Fruit fly (Drosophila melanogaster) whole organism, adult: Measurements from ENCODE around the gene Schip1.

Experiments used
- CG11617 ChIP-seq: fragments of 200-800 bp; sonication (Bioruptor generic); optimal IDR thresholded peaks from 2 replicates; lab custom pipeline; 2017; ENCODE audit warnings: mild to moderate bottlenecking, missing biosample characterization, missing genetic modification reagents, missing genetic modification characterization
- CG12768 ChIP-seq: fragments of 200-800 bp; sonication (Bioruptor generic); optimal IDR thresholded peaks from 2 replicates; lab custom pipeline; 2017; ENCODE audit warnings: missing biosample characterization, missing genetic modification characterization, mild to moderate bottlenecking, moderate library complexity, missing genetic modification reagents
- CG14711 ChIP-seq: fragments of 200-800 bp; sonication (Bioruptor generic); optimal IDR thresholded peaks from 2 replicates; lab custom pipeline; 2018; ENCODE audit warnings: missing biosample characterization, mild to moderate bottlenecking, missing genetic modification characterization, moderate library complexity
- CG1620 ChIP-seq: fragments of 200-800 bp; sonication (Bioruptor generic); optimal IDR thresholded peaks from 2 replicates; lab custom pipeline; 2016; ENCODE audit warnings: missing biosample characterization, missing genetic modification characterization
- CG33017 ChIP-seq: fragments of 200-800 bp; sonication (Bioruptor generic); optimal IDR thresholded peaks from 2 replicates; lab custom pipeline; 2018; ENCODE audit warnings: missing biosample characterization, mild to moderate bottlenecking, missing genetic modification characterization, moderate library complexity
- CG5204 ChIP-seq: fragments of 200-800 bp; sonication (Bioruptor generic); optimal IDR thresholded peaks from 2 replicates; lab custom pipeline; 2016; ENCODE audit warnings: missing biosample characterization, missing genetic modification characterization
- CG7045 ChIP-seq: fragments of 200-800 bp; sonication (Bioruptor generic); optimal IDR thresholded peaks from 2 replicates; lab custom pipeline; 2017; ENCODE audit warnings: missing biosample characterization, mild to moderate bottlenecking, missing genetic modification characterization
- CG7101 ChIP-seq: fragments of 200-800 bp; sonication (Bioruptor generic); optimal IDR thresholded peaks from 2 replicates; lab custom pipeline; 2018; ENCODE audit warnings: missing biosample characterization, mild to moderate bottlenecking, missing genetic modification characterization, moderate library complexity
- Clk ChIP-seq: fragments of 200-800 bp; sonication (Bioruptor generic); optimal IDR thresholded peaks from 2 replicates; lab custom pipeline; 2017; ENCODE audit warnings: missing biosample characterization, missing genetic modification characterization
- Crg-1 ChIP-seq: fragments of 200-800 bp; sonication (Bioruptor generic); optimal IDR thresholded peaks from 2 replicates; lab custom pipeline; 2016; ENCODE audit warnings: missing biosample characterization, missing genetic modification characterization
- Hr96 ChIP-seq: fragments of 200-800 bp; sonication (Bioruptor generic); optimal IDR thresholded peaks from 2 replicates; lab custom pipeline; 2016; ENCODE audit warnings: missing biosample characterization, missing genetic modification characterization
- Mnt ChIP-seq: fragments of 200-800 bp; sonication (Bioruptor generic); optimal IDR thresholded peaks from 2 replicates; lab custom pipeline; 2016; ENCODE audit warnings: missing biosample characterization, mild to moderate bottlenecking, missing genetic modification characterization
- bab1 ChIP-seq: fragments of 200-800 bp; sonication (Bioruptor generic); optimal IDR thresholded peaks from 3 replicates; lab custom pipeline; 2019; ENCODE audit warnings: missing biosample characterization, mild to moderate bottlenecking, missing genetic modification characterization, moderate library complexity
- cic ChIP-seq: fragments of 200-800 bp; sonication (Bioruptor generic); optimal IDR thresholded peaks from 2 replicates; lab custom pipeline; 2017; ENCODE audit warnings: missing biosample characterization, mild to moderate bottlenecking, missing genetic modification characterization, moderate library complexity
- cnc ChIP-seq, 2 experiments: fragments of >200 bp; optimal IDR thresholded peaks; 2 replicates each; lab custom pipeline; 2017
- kay ChIP-seq: fragments of 200-800 bp; sonication (Bioruptor generic); peaks from one replicate; lab custom pipeline; 2016; ENCODE audit warnings: missing biosample characterization, missing genetic modification characterization, borderline replicate concordance
- ovo ChIP-seq: fragments of 200-800 bp; sonication (Bioruptor generic); optimal IDR thresholded peaks from 2 replicates; lab custom pipeline; 2016; ENCODE audit warnings: missing biosample characterization, missing genetic modification characterization
- pad ChIP-seq: fragments of 200-800 bp; sonication (Bioruptor generic); optimal IDR thresholded peaks from 3 replicates; lab custom pipeline; 2017; ENCODE audit warnings: missing biosample characterization, missing genetic modification characterization, mild to moderate bottlenecking, moderate library complexity, missing genetic modification reagents
- tj ChIP-seq: fragments of 200-800 bp; sonication (Bioruptor generic); optimal IDR thresholded peaks from 3 replicates; lab custom pipeline; 2017; ENCODE audit warnings: missing biosample characterization, mild to moderate bottlenecking, missing genetic modification characterization, moderate library complexity
- toe ChIP-seq: fragments of 200-800 bp; sonication (Bioruptor generic); optimal IDR thresholded peaks from 2 replicates; lab custom pipeline; 2016; ENCODE audit warnings: missing biosample characterization, missing genetic modification characterization

Schip1 gene

dm6 chr2L:10334854-10335277 is 4.0 kb upstream of the Schip1 start:
- TF ChIP-seq Mnt (GFP tag; lab: Kevin White, UChicago) = peak; percentile 85
- TF ChIP-seq CG14711 = peak; percentile 43
- TF ChIP-seq bab1 (GFP tag; lab: Kevin White, UChicago) = peak; percentile 62
- TF ChIP-seq CG7045 (GFP tag; lab: Kevin White, UChicago) = peak; percentile 62
- TF ChIP-seq Hr96 = no peak
- peak; percentile 73 for TF ChIP-seq tj (GFP tag; lab: Kevin White, UChicago)
- TF ChIP-seq CG12768 (GFP tag; lab: Kevin White, UChicago) = peak; percentile 85
- peak; percentile 44 for TF ChIP-seq pad
- TF ChIP-seq kay (GFP tag; lab: Kevin White, UChicago) = peak; percentile 98
- no peak for TF ChIP-seq cnc (optimal IDR thresholded peaks at IDR 0.05; lab: Kevin White, UChicago)
- peak; percentile 55 for TF ChIP-seq CG7101
- peak; percentile 59 for TF ChIP-seq Clk (GFP tag; lab: Kevin White, UChicago)
- TF ChIP-seq toe (GFP tag; lab: Kevin White, UChicago) = no peak
- TF ChIP-seq CG5204 = no peak
- TF ChIP-seq Crg-1 (GFP tag; lab: Kevin White, UChicago) = peak; percentile 61
- TF ChIP-seq CG33017 (tag; lab: Kevin White, UChicago) = peak; percentile 56
- TF ChIP-seq ovo = peak; percentile 45
- TF ChIP-seq CG1620 (GFP tag; lab: Kevin White, UChicago) = peak; percentile 28
- TF ChIP-seq CG11617 (GFP tag; lab: Kevin White, UChicago) = peak; percentile 68
- TF ChIP-seq cic = peak; percentile 87

DNA sequence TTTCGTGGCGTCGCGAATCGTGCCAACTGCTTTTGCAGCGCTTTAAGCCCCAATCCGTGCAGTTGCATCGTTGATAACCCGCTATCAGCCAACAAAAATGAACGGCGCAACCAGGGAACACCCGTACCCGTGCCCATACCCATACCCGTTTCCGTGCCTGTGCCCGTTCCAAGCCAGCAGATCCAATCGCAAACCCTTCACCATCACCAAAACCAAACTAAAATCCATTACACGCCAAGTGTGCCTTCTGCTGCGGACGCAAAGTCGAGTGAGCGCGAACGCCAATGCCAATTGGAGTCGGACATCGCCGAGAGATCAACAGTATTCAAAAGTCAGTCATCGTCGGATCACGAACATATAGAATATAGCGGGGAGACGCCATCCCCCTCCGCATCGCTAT is 3.3 kb upstream of the Schip1 start:
- TF ChIP-seq bab1 (GFP tag; lab: Kevin White, UChicago) (no peak), CG1620 (GFP tag; lab: Kevin White, UChicago) (no peak), tj (GFP tag; lab: Kevin White, UChicago) (no peak), cic (no peak), CG7101 (no peak), Clk (GFP tag; lab: Kevin White, UChicago) (no peak), cnc (optimal IDR thresholded peaks at IDR 0.05; lab: Kevin White, UChicago) (no peak), toe (GFP tag; lab: Kevin White, UChicago) (no peak), CG7045 (GFP tag; lab: Kevin White, UChicago) (no peak), ovo (no peak), CG11617 (GFP tag; lab: Kevin White, UChicago) (no peak), CG14711 (no peak), CG12768 (GFP tag; lab: Kevin White, UChicago) (no peak), CG33017 (tag; lab: Kevin White, UChicago) (no peak), Mnt (GFP tag; lab: Kevin White, UChicago) (no peak), CG5204 (no peak), pad (no peak), kay (GFP tag; lab: Kevin White, UChicago) (no peak), Hr96 (no peak), Crg-1 (GFP tag; lab: Kevin White, UChicago) (no peak)

DNA sequence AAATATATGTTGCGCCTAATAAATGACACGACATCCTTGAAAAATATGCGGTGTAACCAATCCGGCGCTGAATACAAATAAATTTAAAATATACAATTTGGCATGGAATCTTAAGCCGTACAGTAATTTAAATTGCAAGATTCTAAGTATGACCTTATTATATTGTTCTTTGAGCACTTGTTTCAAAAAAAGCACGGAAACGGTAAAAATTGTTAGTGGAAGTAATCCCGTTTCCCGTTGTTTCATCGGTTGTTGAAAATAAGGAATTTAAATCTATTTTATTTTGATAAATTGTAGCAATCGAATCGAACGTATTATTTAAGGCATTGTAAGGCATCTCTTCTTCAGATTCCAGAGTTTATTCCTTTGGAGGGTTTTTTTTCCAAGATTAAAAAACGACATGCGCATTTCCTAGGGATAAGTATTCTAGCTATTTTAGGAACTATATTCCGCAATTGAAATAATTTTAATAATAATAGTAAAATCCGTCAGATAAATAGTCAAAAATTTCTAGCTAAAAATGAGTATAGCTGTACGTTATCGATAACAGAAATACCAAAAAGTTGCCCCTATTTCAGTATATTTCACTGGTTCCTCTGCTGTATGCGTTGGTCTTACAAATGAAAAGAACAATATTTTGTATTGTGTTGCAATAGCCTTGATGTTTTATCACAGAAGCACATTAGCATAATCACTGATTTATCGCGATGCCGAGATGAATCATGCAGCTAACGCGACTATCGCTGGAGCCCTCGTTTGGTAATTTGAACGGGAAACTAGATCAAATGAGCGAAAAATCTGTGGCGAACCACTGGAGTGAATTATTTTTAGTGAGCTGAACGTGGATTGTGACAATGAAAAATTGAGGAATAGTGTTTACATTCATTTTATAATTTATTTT is 2.4 kb upstream of the Schip1 start, which contains the start of gene GATAd:
TSS of gene GATAd (plus strand) at position 644 of the 901 bp plus-strand sequence.
- peak; percentile 30 for TF ChIP-seq CG33017 (tag; lab: Kevin White, UChicago)
- no peak for TF ChIP-seq Hr96
- TF ChIP-seq bab1 (GFP tag; lab: Kevin White, UChicago) = peak; percentile 41
- no peak for TF ChIP-seq Clk (GFP tag; lab: Kevin White, UChicago)
- TF ChIP-seq cic = no peak
- TF ChIP-seq CG14711 = no peak
- no peak for TF ChIP-seq toe (GFP tag; lab: Kevin White, UChicago)
- TF ChIP-seq CG5204 = no peak
- no peak for TF ChIP-seq tj (GFP tag; lab: Kevin White, UChicago)
- no peak for TF ChIP-seq ovo
- no peak for TF ChIP-seq CG11617 (GFP tag; lab: Kevin White, UChicago)
- TF ChIP-seq kay (GFP tag; lab: Kevin White, UChicago) = peak; percentile 98
- TF ChIP-seq cnc (optimal IDR thresholded peaks at IDR 0.05; lab: Kevin White, UChicago) = no peak
- TF ChIP-seq Crg-1 (GFP tag; lab: Kevin White, UChicago) = no peak
- no peak for TF ChIP-seq CG1620 (GFP tag; lab: Kevin White, UChicago)
- peak; percentile 38 for TF ChIP-seq pad
- no peak for TF ChIP-seq CG7045 (GFP tag; lab: Kevin White, UChicago)
- TF ChIP-seq CG12768 (GFP tag; lab: Kevin White, UChicago) = peak; percentile 15
- peak; percentile 8 for TF ChIP-seq CG7101
- peak; percentile 23 for TF ChIP-seq Mnt (GFP tag; lab: Kevin White, UChicago)

DNA sequence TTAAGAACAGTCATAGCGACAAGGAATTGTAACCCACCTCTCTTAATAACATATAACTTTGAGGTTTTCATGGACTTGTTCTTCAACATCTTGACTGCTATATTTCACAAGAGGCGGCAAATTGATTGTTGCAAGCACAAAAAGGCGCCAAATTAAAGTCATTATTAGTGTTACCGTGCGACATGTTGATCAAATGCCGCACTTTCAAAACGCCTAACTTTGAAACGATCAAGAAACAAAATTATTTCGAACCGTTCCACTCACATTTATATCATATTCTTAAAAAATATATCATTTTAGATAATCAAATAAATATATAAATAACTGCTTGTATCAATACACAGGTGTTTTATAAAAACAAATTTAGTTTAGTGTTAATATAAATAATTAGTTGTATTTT is 3.1 kb downstream of the Schip1 start, which contains the start of gene RnrL:
TSS of gene RnrL (minus strand) at position 154 of the 400 bp plus-strand sequence.
- TF ChIP-seq CG33017 (tag; lab: Kevin White, UChicago) = no peak
- TF ChIP-seq cic = no peak
- TF ChIP-seq kay (GFP tag; lab: Kevin White, UChicago) = peak; percentile 82
- TF ChIP-seq Mnt (GFP tag; lab: Kevin White, UChicago) = no peak

- TF ChIP-seq Hr96 = no peak
- no peak for TF ChIP-seq CG12768 (GFP tag; lab: Kevin White, UChicago)
- peak; percentile 69 for TF ChIP-seq kay (GFP tag; lab: Kevin White, UChicago)
Measured at dm6 chr2L:10322773-10323487, 8.0 kb downstream of the Schip1 start, which contains the start of gene CG5381. Gene CG5381 (minus strand): TSS chr2L:10323102.
